Fruit fly (Drosophila melanogaster): ENCODE measurements around the gene Phlpp.
A peak's percentile ranks its signal among the peaks of the same experiment; 100 is the strongest.

Gene Phlpp

dm6 chr2L:19009130-19009529 lies 49.8 kb upstream of the Phlpp start, which contains the start of gene RpL30 (continued):
- peak; percentile 93 for TF ChIP-seq abd-A (tag; optimal IDR thresholded peaks at IDR 0.05)
- peak; percentile 96 for TF ChIP-seq CG3847 (GFP tag; IDR thresholded peaks at IDR 0.05)
- TF ChIP-seq Dek (tag; optimal IDR thresholded peaks at IDR 0.05): peak; percentile 87
- TF ChIP-seq MESR4 (GFP tag; optimal IDR thresholded peaks at IDR 0.05): peak; percentile 100
- peak; percentile 99 for TF ChIP-seq HLHmδ (GFP tag; optimal IDR thresholded peaks at IDR 0.05)
- peak; percentile 91 for TF ChIP-seq CG12219 (GFP tag; optimal IDR thresholded peaks at IDR 0.05)
- TF ChIP-seq Aef1 (GFP tag; IDR thresholded peaks at IDR 0.05): peak; percentile 60
- TF ChIP-seq CG9215 (GFP tag; IDR thresholded peaks at IDR 0.05): peak; percentile 60
- TF ChIP-seq Adf1 (GFP tag; IDR thresholded peaks at IDR 0.05): peak; percentile 72
- peak; percentile 90 for TF ChIP-seq seq (GFP tag; IDR thresholded peaks at IDR 0.05)
- peak; percentile 87 for TF ChIP-seq H15 (GFP tag; IDR thresholded peaks at IDR 0.05)
- peak; percentile 43 for TF ChIP-seq wor (GFP tag; IDR thresholded peaks at IDR 0.05)
- TF ChIP-seq row (GFP tag; IDR thresholded peaks at IDR 0.05): peak; percentile 60
- TF ChIP-seq ac (GFP tag; optimal IDR thresholded peaks at IDR 0.05): peak; percentile 86
- TF ChIP-seq CG1792 (GFP tag; optimal IDR thresholded peaks at IDR 0.05): peak; percentile 83
- peak; percentile 85 for TF ChIP-seq CG1529 (GFP tag; optimal IDR thresholded peaks at IDR 0.05)
- peak; percentile 83 for TF ChIP-seq crc (GFP tag; optimal IDR thresholded peaks at IDR 0.05)
- peak; percentile 89 for TF ChIP-seq pho (GFP tag; optimal IDR thresholded peaks at IDR 0.05)
- TF ChIP-seq CkIIα-i1 (GFP tag; IDR thresholded peaks at IDR 0.05): 0 out of 2 replicates have a peak, but pooled peaks have one; percentile 52
- peak; percentile 89 for TF ChIP-seq sug (tag; optimal IDR thresholded peaks at IDR 0.05)
- TF ChIP-seq unc-4 (GFP tag; IDR thresholded peaks at IDR 0.05; ENCODE audit: partially characterized antibody): peak; percentile 68
- TF ChIP-seq CG7745 (tag; optimal IDR thresholded peaks at IDR 0.05): peak; percentile 71
- peak; percentile 80 for TF ChIP-seq tin (GFP tag; optimal IDR thresholded peaks at IDR 0.05)
- TF ChIP-seq Ptx1 (GFP tag; IDR thresholded peaks at IDR 0.05): peak; percentile 78
- TF ChIP-seq HLH4C (GFP tag; IDR thresholded peaks at IDR 0.05; ENCODE audit: partially characterized antibody): peak; percentile 20; the same call in 1 of the 3 replicates
- TF ChIP-seq ken (GFP tag; IDR thresholded peaks at IDR 0.05): peak; percentile 88
- TF ChIP-seq Atf3 (GFP tag; optimal IDR thresholded peaks at IDR 0.05): peak; percentile 57
- TF ChIP-seq Mad (GFP tag; optimal IDR thresholded peaks at IDR 0.05): peak; percentile 91
- TF ChIP-seq CG33213 (GFP tag; optimal IDR thresholded peaks at IDR 0.05): peak; percentile 98
- TF ChIP-seq inv (GFP tag; IDR thresholded peaks at IDR 0.05; ENCODE audit: partially characterized antibody): peak; percentile 33; the same call in 1 of the 2 replicates
- TF ChIP-seq CG43689 (GFP tag; IDR thresholded peaks at IDR 0.05): peak; percentile 55; the same call in 1 of the 2 replicates
- TF ChIP-seq CG9817 (tag; optimal IDR thresholded peaks at IDR 0.05): peak; percentile 80
- TF ChIP-seq Bdp1 (GFP tag; optimal IDR thresholded peaks at IDR 0.05): peak; percentile 75
- peak; percentile 60 for TF ChIP-seq Drgx (GFP tag; IDR thresholded peaks at IDR 0.05)
- TF ChIP-seq zen (tag; optimal IDR thresholded peaks at IDR 0.05): peak; percentile 87
- peak; percentile 79 for TF ChIP-seq CG10274 (GFP tag; optimal IDR thresholded peaks at IDR 0.05)
- TF ChIP-seq pfk (GFP tag; optimal IDR thresholded peaks at IDR 0.05): peak; percentile 83
- peak; percentile 79 for TF ChIP-seq lilli (GFP tag; optimal IDR thresholded peaks at IDR 0.05)
- peak; percentile 96 for TF ChIP-seq CG12659 (GFP tag; optimal IDR thresholded peaks at IDR 0.05)
- TF ChIP-seq bbx (GFP tag; IDR thresholded peaks at IDR 0.05; ENCODE audit: partially characterized antibody): peak; percentile 63
- TF ChIP-seq HLH3B (GFP tag; IDR thresholded peaks at IDR 0.05): peak; percentile 80
- TF ChIP-seq Xbp1 (GFP tag; optimal IDR thresholded peaks at IDR 0.05): peak; percentile 87
- peak; percentile 79 to 84 for TF ChIP-seq Hr51 (GFP tag; optimal IDR thresholded peaks at IDR 0.05)
- TF ChIP-seq CG12104 (GFP tag; optimal IDR thresholded peaks at IDR 0.05): peak; percentile 91
- peak; percentile 79 for TF ChIP-seq az2 (GFP tag; optimal IDR thresholded peaks at IDR 0.05)
- peak; percentile 96 for TF ChIP-seq odd (GFP tag; optimal IDR thresholded peaks at IDR 0.05)
- TF ChIP-seq CG7271 (tag; optimal IDR thresholded peaks at IDR 0.05): peak; percentile 95
- TF ChIP-seq CG10431 (GFP tag; optimal IDR thresholded peaks at IDR 0.05): peak; percentile 94
- peak; percentile 83 for TF ChIP-seq jumu (GFP tag; optimal IDR thresholded peaks at IDR 0.05)
- peak; percentile 88 for TF ChIP-seq sd (tag; optimal IDR thresholded peaks at IDR 0.05)

All from whole organism, embryonic.